Worm (Caenorhabditis elegans) whole organism, L2 larva: ENCODE data around the gene oac-21.
"Not testable (repeated sequence)": the region's sequence is repeated elsewhere in the genome, so short reads cannot be mapped to it uniquely, and the experiment has no call there.

Experiments used
- C34F6.9 ChIP-seq: fragments of 150-350 bp; optimal IDR thresholded peaks from 2 replicates; lab custom pipeline; 2014; ENCODE audit warnings: missing biosample characterization, missing genetic modification characterization
- F13H6.1 ChIP-seq: sonication (generic microtip); optimal IDR thresholded peaks from 2 replicates; lab custom pipeline; 2016; ENCODE audit warnings: missing genetic modification characterization, missing compliant biosample characterization
- Y55F3AM.14 ChIP-seq: fragments of 200-800 bp; sonication (Bioruptor generic); optimal IDR thresholded peaks from 2 replicates; lab custom pipeline; 2018; ENCODE audit warnings: mild to moderate bottlenecking, missing genetic modification characterization, missing compliant biosample characterization
- aly-2 ChIP-seq: fragments of 150-350 bp; optimal IDR thresholded peaks from 2 replicates; lab custom pipeline; 2014; ENCODE audit warnings: missing biosample characterization, missing genetic modification characterization
- ama-1 ChIP-seq: fragments of 150-350 bp; optimal IDR thresholded peaks from 2 replicates; lab custom pipeline; 2018; ENCODE audit warnings: inconsistent platforms
- ceh-82 ChIP-seq: fragments of 150-350 bp; optimal IDR thresholded peaks from 2 replicates; lab custom pipeline; 2014; ENCODE audit warnings: missing biosample characterization, missing genetic modification characterization
- elt-3 ChIP-seq: sonication (generic microtip); optimal IDR thresholded peaks from 2 replicates; lab custom pipeline; 2017; ENCODE audit warnings: missing biosample characterization, missing genetic modification characterization
- gmeb-1 ChIP-seq: fragments of 150-350 bp; optimal IDR thresholded peaks from 2 replicates; lab custom pipeline; 2014; ENCODE audit warnings: missing biosample characterization, missing genetic modification characterization
- mab-5 ChIP-seq: fragments of 150-350 bp; optimal IDR thresholded peaks from 2 replicates; lab custom pipeline; 2014; ENCODE audit warnings: missing biosample characterization, missing genetic modification characterization
- nhr-11 ChIP-seq: fragments of 150-350 bp; optimal IDR thresholded peaks from 2 replicates; lab custom pipeline; 2014; ENCODE audit warnings: missing biosample characterization, missing genetic modification characterization
- nhr-129 ChIP-seq: fragments of 150-350 bp; optimal IDR thresholded peaks from 2 replicates; lab custom pipeline; 2014; ENCODE audit warnings: missing biosample characterization, missing genetic modification characterization
- nhr-237 ChIP-seq: fragments of 150-350 bp; optimal IDR thresholded peaks from 2 replicates; lab custom pipeline; 2014; ENCODE audit warnings: missing biosample characterization, missing genetic modification characterization
- nhr-25 ChIP-seq: fragments of 150-350 bp; sonication (generic microtip); optimal IDR thresholded peaks from 3 replicates; lab custom pipeline; 2014; ENCODE audit warnings: missing biosample characterization, missing genetic modification characterization
- nhr-6 ChIP-seq: fragments of 150-350 bp; optimal IDR thresholded peaks from 2 replicates; lab custom pipeline; 2014; ENCODE audit warnings: missing biosample characterization, missing genetic modification characterization
- sem-4 ChIP-seq: fragments of 150-350 bp; optimal IDR thresholded peaks from 2 replicates; lab custom pipeline; 2014; ENCODE audit warnings: missing biosample characterization, missing genetic modification reagents, missing genetic modification characterization
- skn-1 ChIP-seq: sonication (generic microtip); optimal IDR thresholded peaks from 2 replicates; lab custom pipeline; 2017; ENCODE audit warnings: missing biosample characterization, missing genetic modification characterization
- sma-9 ChIP-seq, 2 experiments: fragments of 150-350 bp in 1 of 2; sonication (generic microtip) in 1 of 2; optimal IDR thresholded peaks; 2 replicates each; lab custom pipeline; 2014 to 2016; ENCODE audit warnings: missing genetic modification characterization in 2 of 2, mild to moderate bottlenecking in 1 of 2, missing biosample characterization in 1 of 2, missing compliant biosample characterization in 1 of 2, missing genetic modification reagents in 1 of 2, moderate library complexity in 1 of 2
- snpc-4 ChIP-seq: fragments of 150-350 bp; optimal IDR thresholded peaks from 2 replicates; lab custom pipeline; 2014; ENCODE audit warnings: missing biosample characterization, missing genetic modification characterization
- unc-39 ChIP-seq: fragments of 150-350 bp; optimal IDR thresholded peaks from 2 replicates; lab custom pipeline; 2014; ENCODE audit warnings: missing biosample characterization, missing genetic modification characterization
- ztf-1 ChIP-seq: fragments of 200-800 bp; sonication (Bioruptor generic); conservative IDR thresholded peaks from 2 replicates; pipeline ENCODE4 v1.3.6; 2022; ENCODE audit warnings: missing genetic modification characterization, missing compliant biosample characterization
- ztf-11 ChIP-seq: sonication (generic microtip); optimal IDR thresholded peaks from 2 replicates; lab custom pipeline; 2017; ENCODE audit warnings: missing biosample characterization, missing genetic modification characterization
- ztf-4 ChIP-seq: fragments of 150-350 bp; optimal IDR thresholded peaks from 2 replicates; lab custom pipeline; 2014; ENCODE audit warnings: missing biosample characterization, missing genetic modification characterization

The oac-21 gene

ce11 chrIV:3926117-3926516 is 37.1 kb downstream of the oac-21 start, which contains the start of gene clec-68:
Gene clec-68, plus strand, starts transcription at chrIV:3926417.
- TF ChIP-seq sma-9 (GFP tag; optimal IDR thresholded peaks at IDR 0.05; lab: Kevin White, UChicago) (no peak), sma-9 (tag; optimal IDR thresholded peaks at IDR 0.05; lab: Kevin White, UChicago) (no peak), unc-39 (tag; lab: Kevin White, UChicago) (no peak), nhr-11 (tag; lab: Kevin White, UChicago) (no peak), nhr-25 (no peak), nhr-129 (tag; lab: Kevin White, UChicago) (no peak), nhr-6 (tag; lab: Kevin White, UChicago) (no peak), ztf-11 (tag; lab: Kevin White, UChicago) (no peak), ama-1 (lab: Kevin White, UChicago) (no peak)

ce11 chrIV:3932408-3932807 is 43.3 kb downstream of the oac-21 start, which contains the start of gene clec-70:
Gene clec-70, plus strand, starts transcription at chrIV:3932708.
- not testable (repeated sequence) for TF ChIP-seq F13H6.1 (tag; lab: Kevin White, UChicago); C34F6.9; Y55F3AM.14 (GFP tag; lab: Kevin White, UChicago)

- TF ChIP-seq nhr-237 (no peak), snpc-4 (no peak), gmeb-1 (tag; lab: Kevin White, UChicago) (no peak), elt-3 (tag; lab: Kevin White, UChicago) (no peak), sma-9 (GFP tag; optimal IDR thresholded peaks at IDR 0.05; lab: Kevin White, UChicago) (no peak), sma-9 (tag; optimal IDR thresholded peaks at IDR 0.05; lab: Kevin White, UChicago) (no peak), ztf-1 (GFP tag; lab: Robert Waterston, UW) (no peak), sem-4 (no peak), skn-1 (tag; lab: Kevin White, UChicago) (no peak), ceh-82 (no peak), mab-5 (tag; lab: Kevin White, UChicago) (no peak), unc-39 (tag; lab: Kevin White, UChicago) (no peak), ztf-4 (tag; lab: Kevin White, UChicago) (no peak), Y55F3AM.14 (GFP tag; lab: Kevin White, UChicago) (no peak), aly-2 (tag; lab: Kevin White, UChicago) (no peak)
Measured at ce11 chrIV:3937097-3937496, 48.0 kb downstream of the oac-21 start, which contains the start of gene clec-71. Gene clec-71, plus strand, starts transcription at chrIV:3937458.

ce11 chrIV:3941658-3942328 is 52.7 kb downstream of the oac-21 start, which contains the start of gene clec-174:
Gene clec-174, minus strand, starts transcription at chrIV:3941708.
- TF ChIP-seq nhr-6 (tag; lab: Kevin White, UChicago) (no peak), nhr-237 (no peak), nhr-25 (no peak)
